Worm (Caenorhabditis elegans) whole organism, midembryonic: Measurements from ENCODE around the gene srh-207.
"Not testable (repeated sequence)": the region's sequence is repeated elsewhere in the genome, so short reads cannot be mapped to it uniquely, and the experiment has no call there.

Experiments
- T22C8.4 ChIP-seq: fragments of 200-800 bp; sonication (Bioruptor generic); IDR thresholded peaks from 2 replicates; pipeline ENCODE4 v1.3.6; 2022; ENCODE audit warnings: missing genetic modification characterization, missing compliant biosample characterization
- cog-1 ChIP-seq: sonication (generic microtip); optimal IDR thresholded peaks from 2 replicates; lab custom pipeline; 2016; ENCODE audit warnings: missing genetic modification characterization, missing compliant biosample characterization
- flt-1 ChIP-seq: fragments of 200-800 bp; sonication (Bioruptor generic); IDR thresholded peaks from 2 replicates; pipeline ENCODE4 v1.3.6; 2022; ENCODE audit warnings: missing genetic modification characterization, missing compliant biosample characterization
- klf-2 ChIP-seq: fragments of 200-800 bp; sonication (Bioruptor generic); conservative IDR thresholded peaks from 2 replicates; pipeline ENCODE4 v1.3.6; 2022; ENCODE audit warnings: missing genetic modification reagents, missing genetic modification characterization, missing compliant biosample characterization
- med-1 ChIP-seq: sonication (generic microtip); optimal IDR thresholded peaks from 2 replicates; lab custom pipeline; 2017; ENCODE audit warnings: missing genetic modification characterization, mild to moderate bottlenecking, missing compliant biosample characterization, antibody characterized with exemption, missing genetic modification reagents; ENCODE audit not compliant: insufficient read depth
- ref-1 ChIP-seq: fragments of 200-800 bp; sonication (Bioruptor generic); conservative IDR thresholded peaks from 2 replicates; pipeline ENCODE4 v1.3.6; 2022; ENCODE audit warnings: missing genetic modification reagents, missing genetic modification characterization, missing compliant biosample characterization
- tab-1 ChIP-seq: fragments of 200-800 bp; sonication (Bioruptor generic); IDR thresholded peaks from 2 replicates; pipeline ENCODE4 v1.3.6; 2022; ENCODE audit warnings: missing genetic modification characterization, missing compliant biosample characterization
- ztf-23 ChIP-seq: fragments of 200-800 bp; sonication (Bioruptor generic); IDR thresholded peaks from 2 replicates; pipeline ENCODE4 v1.3.6; 2022; ENCODE audit warnings: missing genetic modification reagents, missing genetic modification characterization, missing compliant biosample characterization
- ztf-29 ChIP-seq: fragments of 200-800 bp; sonication (Bioruptor generic); IDR thresholded peaks from 2 replicates; pipeline ENCODE4 v1.3.6; 2022; ENCODE audit warnings: missing genetic modification reagents, missing genetic modification characterization, missing compliant biosample characterization

Gene srh-207

ce11 chrV:18410142-18410541, at the start of gene srh-207:
srh-207 (minus strand) TSS chrV:18410242.
- TF ChIP-seq ref-1 (GFP tag; lab: Robert Waterston, UW): no peak
- TF ChIP-seq ztf-23 (GFP tag; lab: Robert Waterston, UW): no peak
- no peak for TF ChIP-seq tab-1
- TF ChIP-seq flt-1 (GFP tag; lab: Robert Waterston, UW): no peak
- TF ChIP-seq ztf-29 (GFP tag; lab: Robert Waterston, UW): no peak
- TF ChIP-seq T22C8.4 (GFP tag; lab: Robert Waterston, UW): no peak

DNA sequence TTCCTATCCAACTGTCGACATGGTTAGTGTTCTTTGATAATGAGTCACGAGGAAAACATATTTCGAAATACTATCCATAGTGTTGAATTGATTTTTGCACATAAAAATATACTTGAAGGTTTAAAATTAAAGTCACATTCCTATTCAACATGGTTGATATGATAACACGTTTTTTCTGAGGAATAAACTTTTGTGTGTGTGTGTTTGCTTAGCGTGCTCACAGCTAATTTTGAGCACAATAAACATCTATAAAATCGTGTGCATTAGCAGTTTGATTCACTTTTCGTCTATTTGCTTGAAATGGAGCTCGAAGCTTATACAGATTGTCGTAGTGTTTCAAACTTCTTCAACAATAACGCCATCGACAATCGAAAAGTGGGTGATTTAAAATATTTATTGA, 46.5 kb upstream of the srh-207 start, which contains the start of gene ZK228.10:
TSS of gene ZK228.10 (plus strand) at position 301 of the 400 bp plus-strand sequence.
- no peak for TF ChIP-seq ref-1 (GFP tag; lab: Robert Waterston, UW)
- TF ChIP-seq ztf-29 (GFP tag; lab: Robert Waterston, UW): no peak
- TF ChIP-seq ztf-23 (GFP tag; lab: Robert Waterston, UW): no peak
- TF ChIP-seq T22C8.4 (GFP tag; lab: Robert Waterston, UW): no peak
- no peak for TF ChIP-seq flt-1 (GFP tag; lab: Robert Waterston, UW)
- TF ChIP-seq med-1: no peak
- no peak for TF ChIP-seq cog-1 (tag; lab: Kevin White, UChicago)
- TF ChIP-seq klf-2 (GFP tag; lab: Robert Waterston, UW): no peak
- TF ChIP-seq tab-1: no peak

- no peak for TF ChIP-seq ztf-29 (GFP tag; lab: Robert Waterston, UW)
- no peak for TF ChIP-seq med-1
- no peak for TF ChIP-seq T22C8.4 (GFP tag; lab: Robert Waterston, UW)
- TF ChIP-seq ref-1 (GFP tag; lab: Robert Waterston, UW): no peak
- no peak for TF ChIP-seq flt-1 (GFP tag; lab: Robert Waterston, UW)
- TF ChIP-seq tab-1: no peak
- no peak for TF ChIP-seq klf-2 (GFP tag; lab: Robert Waterston, UW)
- no peak for TF ChIP-seq ztf-23 (GFP tag; lab: Robert Waterston, UW)
- no peak for TF ChIP-seq cog-1 (tag; lab: Kevin White, UChicago)
Observed at ce11 chrV:18444118-18444517, 34.1 kb upstream of the srh-207 start, which contains the start of gene ZK228.1. ZK228.1 (plus strand) TSS chrV:18444418.

- TF ChIP-seq klf-2, flt-1, ref-1 (GFP tag; lab: Robert Waterston, UW): not testable (repeated sequence)
Observed at ce11 chrV:18439469-18439868, 29.4 kb upstream of the srh-207 start, which contains the start of gene ZK262.9. ZK262.9 (plus strand) TSS chrV:18439769.

- TF ChIP-seq ztf-23 (GFP tag; lab: Robert Waterston, UW) (no peak), tab-1 (no peak), ztf-29 (GFP tag; lab: Robert Waterston, UW) (no peak), flt-1 (GFP tag; lab: Robert Waterston, UW) (no peak), med-1 (no peak), cog-1 (tag; lab: Kevin White, UChicago) (no peak), ref-1 (GFP tag; lab: Robert Waterston, UW) (no peak), klf-2 (GFP tag; lab: Robert Waterston, UW) (no peak), T22C8.4 (GFP tag; lab: Robert Waterston, UW) (no peak)
Observed at ce11 chrV:18438081-18438480, 28.0 kb upstream of the srh-207 start, which contains the start of gene ZK262.8. ZK262.8 (plus strand) TSS chrV:18438381.

DNA sequence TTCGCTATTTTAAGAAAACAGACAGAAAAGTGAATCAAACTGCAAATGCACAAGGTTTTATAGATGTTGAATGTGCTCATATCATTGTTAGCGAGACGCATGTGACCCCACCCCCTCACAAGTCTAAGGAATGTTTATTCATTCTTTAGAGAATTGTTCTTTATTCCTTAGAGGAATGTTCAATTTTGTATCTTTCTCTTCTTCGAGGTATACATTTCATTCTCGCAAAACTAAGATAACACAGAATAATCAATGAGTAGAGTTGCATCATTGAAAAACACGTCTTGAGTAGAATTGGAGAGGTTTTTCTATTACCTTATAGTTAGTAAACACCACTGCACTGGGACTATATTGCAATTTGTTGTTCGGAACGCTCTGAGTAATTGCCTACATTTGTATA, 24.9 kb upstream of the srh-207 start, which contains the start of gene ZK262.20:
TSS of gene ZK262.20 (minus strand) at position 101 of the 400 bp plus-strand sequence.
- no peak for TF ChIP-seq klf-2 (GFP tag; lab: Robert Waterston, UW)

DNA sequence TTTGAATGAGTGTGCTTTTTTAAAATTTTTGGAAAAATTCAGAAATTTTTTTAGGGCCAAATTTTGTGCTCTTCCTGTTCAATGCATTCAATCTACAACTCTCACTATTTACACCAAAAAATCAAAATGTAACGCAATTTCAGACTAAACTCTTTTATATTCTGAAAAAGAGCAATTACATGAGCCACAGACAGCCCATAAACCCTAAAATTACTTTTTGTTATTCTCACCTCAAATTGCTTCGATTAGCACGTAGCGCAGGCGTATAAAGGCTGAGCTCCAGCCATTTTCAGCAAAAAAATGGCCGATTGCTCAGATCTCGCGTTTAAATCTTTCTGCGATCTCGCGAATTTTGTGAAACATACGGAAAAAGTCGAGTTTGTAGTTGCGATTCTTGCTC, 21.4 kb upstream of the srh-207 start, which contains the start of gene srw-82:
TSS of gene srw-82 (plus strand) at position 301 of the 400 bp plus-strand sequence.
- TF ChIP-seq ztf-29 (GFP tag; lab: Robert Waterston, UW): no peak
- TF ChIP-seq flt-1 (GFP tag; lab: Robert Waterston, UW): no peak
- TF ChIP-seq klf-2 (GFP tag; lab: Robert Waterston, UW): no peak
- TF ChIP-seq med-1: no peak
- TF ChIP-seq tab-1: no peak
- no peak for TF ChIP-seq T22C8.4 (GFP tag; lab: Robert Waterston, UW)
- TF ChIP-seq cog-1 (tag; lab: Kevin White, UChicago): no peak
- no peak for TF ChIP-seq ref-1 (GFP tag; lab: Robert Waterston, UW)
- TF ChIP-seq ztf-23 (GFP tag; lab: Robert Waterston, UW): no peak

DNA sequence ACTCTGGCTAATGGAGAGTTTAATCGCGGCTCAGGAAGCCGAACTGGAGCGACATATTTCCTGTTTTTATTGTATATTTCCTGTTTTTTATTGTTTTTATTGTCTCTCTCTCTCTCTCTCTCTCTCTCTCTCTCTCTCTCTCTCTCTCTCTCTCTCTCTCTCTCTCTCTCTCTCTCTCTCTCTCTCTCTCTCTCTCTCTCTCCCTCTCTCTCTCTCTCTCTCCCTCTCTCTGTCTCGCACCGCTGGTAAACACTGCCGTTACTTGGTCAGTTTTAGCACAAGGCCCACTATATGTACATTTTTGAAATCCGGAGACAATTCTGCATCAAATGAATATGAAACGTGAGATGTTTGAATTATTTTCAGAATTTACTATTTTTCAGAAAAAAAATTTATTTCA, 20.8 kb upstream of the srh-207 start:
- no peak for TF ChIP-seq klf-2 (GFP tag; lab: Robert Waterston, UW)
- no peak for TF ChIP-seq flt-1 (GFP tag; lab: Robert Waterston, UW)
- TF ChIP-seq ztf-23 (GFP tag; lab: Robert Waterston, UW): no peak
- TF ChIP-seq T22C8.4 (GFP tag; lab: Robert Waterston, UW): no peak

ce11 chrV:18426280-18426679, 16.2 kb upstream of the srh-207 start, which contains the start of gene srw-83:
srw-83 (plus strand) TSS chrV:18426580.
- TF ChIP-seq cog-1 (tag; lab: Kevin White, UChicago): no peak
- TF ChIP-seq tab-1: no peak
- TF ChIP-seq ztf-23 (GFP tag; lab: Robert Waterston, UW): no peak
- TF ChIP-seq ztf-29 (GFP tag; lab: Robert Waterston, UW): no peak
- no peak for TF ChIP-seq T22C8.4 (GFP tag; lab: Robert Waterston, UW)
- TF ChIP-seq klf-2 (GFP tag; lab: Robert Waterston, UW): no peak
- TF ChIP-seq flt-1 (GFP tag; lab: Robert Waterston, UW): no peak
- no peak for TF ChIP-seq med-1
- TF ChIP-seq ref-1 (GFP tag; lab: Robert Waterston, UW): no peak

- TF ChIP-seq klf-2 (GFP tag; lab: Robert Waterston, UW): no peak
- no peak for TF ChIP-seq tab-1
- no peak for TF ChIP-seq flt-1 (GFP tag; lab: Robert Waterston, UW)
- TF ChIP-seq med-1: no peak
- TF ChIP-seq ztf-23 (GFP tag; lab: Robert Waterston, UW): no peak
- no peak for TF ChIP-seq ref-1 (GFP tag; lab: Robert Waterston, UW)
- TF ChIP-seq T22C8.4 (GFP tag; lab: Robert Waterston, UW): no peak
- TF ChIP-seq cog-1 (tag; lab: Kevin White, UChicago): no peak
- no peak for TF ChIP-seq ztf-29 (GFP tag; lab: Robert Waterston, UW)
Observed at ce11 chrV:18425544-18425943, 15.5 kb upstream of the srh-207 start, which contains the start of gene ZK262.19. ZK262.19 (minus strand) TSS chrV:18425644.
